Fruit fly (Drosophila melanogaster) whole organism, embryonic: ENCODE data around the gene Gr5a.

Experiments used
- Awh ChIP-seq: fragments of 200-800 bp; sonication (Bioruptor generic); IDR thresholded peaks from 2 replicates; pipeline ENCODE4, ENCODE4 v1.3.6; 2022; ENCODE audit warnings: missing biosample characterization, missing genetic modification characterization
- BEAF-32 ChIP-seq: fragments of 200-800 bp; sonication (Bioruptor generic); optimal IDR thresholded peaks from 3 replicates; lab custom pipeline; 2017; ENCODE audit warnings: missing biosample characterization, missing genetic modification characterization, mild to moderate bottlenecking, moderate library complexity, missing genetic modification reagents
- Bgb ChIP-seq: fragments of 200-800 bp; sonication (Bioruptor generic); IDR thresholded peaks from 2 replicates; pipeline ENCODE4 v1.3.6; 2022; ENCODE audit warnings: missing biosample characterization, missing genetic modification characterization; ENCODE audit not compliant: partially characterized antibody
- CG12299 ChIP-seq: fragments of 200-800 bp; sonication (Bioruptor generic); optimal IDR thresholded peaks from 2 replicates; lab custom pipeline; 2018; ENCODE audit warnings: missing biosample characterization, mild to moderate bottlenecking, missing genetic modification characterization
- CG12769 ChIP-seq: fragments of 200-800 bp; sonication (Bioruptor generic); optimal IDR thresholded peaks from 2 replicates; lab custom pipeline; 2019; ENCODE audit warnings: missing biosample characterization, mild to moderate bottlenecking, missing genetic modification characterization, moderate library complexity
- CG14014 ChIP-seq: fragments of 200-800 bp; sonication (Bioruptor generic); IDR thresholded peaks from 2 replicates; pipeline ENCODE4 v1.3.6; 2022; ENCODE audit warnings: missing biosample characterization, missing genetic modification characterization
- CG15269 ChIP-seq: fragments of 200-800 bp; sonication (Bioruptor generic); optimal IDR thresholded peaks from 2 replicates; lab custom pipeline; 2018; ENCODE audit warnings: missing biosample characterization, mild to moderate bottlenecking, missing genetic modification characterization, moderate library complexity
- CG16863 ChIP-seq: fragments of 200-800 bp; sonication (Bioruptor generic); optimal IDR thresholded peaks from 3 replicates; lab custom pipeline; 2016; ENCODE audit warnings: missing biosample characterization, missing genetic modification characterization
- CG17186 ChIP-seq: fragments of 200-800 bp; sonication (Bioruptor generic); optimal IDR thresholded peaks from 3 replicates; lab custom pipeline; 2017; ENCODE audit warnings: missing biosample characterization, missing genetic modification reagents, missing genetic modification characterization
- CG18011 ChIP-seq: fragments of 200-800 bp; sonication (Bioruptor generic); optimal IDR thresholded peaks from 2 replicates; lab custom pipeline; 2017; ENCODE audit warnings: missing biosample characterization, missing genetic modification characterization, mild to moderate bottlenecking, moderate library complexity, missing genotype
- CG2199 ChIP-seq: fragments of 200-800 bp; sonication (Bioruptor generic); IDR thresholded peaks from 3 replicates; pipeline ENCODE4 v1.3.6; 2022; ENCODE audit warnings: missing biosample characterization, missing genetic modification characterization
- CG31388 ChIP-seq: fragments of 200-800 bp; sonication (Bioruptor generic); optimal IDR thresholded peaks from 2 replicates; lab custom pipeline; 2016; ENCODE audit warnings: missing biosample characterization, missing genetic modification characterization
- CG33557 ChIP-seq: fragments of 200-800 bp; sonication (Bioruptor generic); optimal IDR thresholded peaks from 2 replicates; lab custom pipeline; 2019; ENCODE audit warnings: missing biosample characterization, mild to moderate bottlenecking, missing genetic modification characterization, moderate library complexity
- CG3847 ChIP-seq: fragments of 200-800 bp; sonication (Bioruptor generic); IDR thresholded peaks from 2 replicates; pipeline ENCODE4 v1.3.6; 2022; ENCODE audit warnings: missing biosample characterization, missing genetic modification characterization
- CG4328 ChIP-seq: fragments of 200-800 bp; sonication (Bioruptor generic); optimal IDR thresholded peaks from 3 replicates; lab custom pipeline; 2017; ENCODE audit warnings: missing biosample characterization, missing genetic modification reagents, missing genetic modification characterization
- CG4730 ChIP-seq: fragments of 200-800 bp; sonication (Bioruptor generic); IDR thresholded peaks from 2 replicates; pipeline ENCODE4 v1.3.6; 2022; ENCODE audit warnings: missing biosample characterization, missing genetic modification characterization
- CG7271 ChIP-seq: fragments of 200-800 bp; sonication (Bioruptor generic); optimal IDR thresholded peaks from 2 replicates; lab custom pipeline; 2018; ENCODE audit warnings: missing biosample characterization, mild to moderate bottlenecking, missing genetic modification characterization, moderate library complexity
- CG7556 ChIP-seq: fragments of 200-800 bp; sonication (Bioruptor generic); optimal IDR thresholded peaks from 2 replicates; lab custom pipeline; 2017; ENCODE audit warnings: missing biosample characterization, mild to moderate bottlenecking, missing genetic modification characterization
- CG7839 ChIP-seq: fragments of 200-800 bp; sonication (Bioruptor generic); optimal IDR thresholded peaks from 3 replicates; lab custom pipeline; 2018; ENCODE audit warnings: missing biosample characterization, mild to moderate bottlenecking, missing genetic modification characterization, moderate library complexity
- CG8290 ChIP-seq, 3 experiments: fragments of 200-800 bp; sonication (Bioruptor generic); optimal IDR thresholded peaks; 2 replicates each; lab custom pipeline; 2016 to 2019; ENCODE audit warnings: missing biosample characterization in 3 of 3, missing genetic modification characterization in 3 of 3, mild to moderate bottlenecking in 2 of 3, moderate library complexity in 1 of 3
- CG8944 ChIP-seq: fragments of 200-800 bp; sonication (Bioruptor generic); optimal IDR thresholded peaks from 3 replicates; lab custom pipeline; 2016; ENCODE audit warnings: missing biosample characterization, missing genetic modification characterization
- CTCF ChIP-seq: fragments of 200-800 bp; sonication (Bioruptor generic); optimal IDR thresholded peaks from 2 replicates; lab custom pipeline; 2017; ENCODE audit warnings: missing biosample characterization, mild to moderate bottlenecking, missing genetic modification characterization, moderate library complexity
- D19A ChIP-seq: fragments of 200-800 bp; optimal IDR thresholded peaks from 3 replicates; lab custom pipeline; 2019; ENCODE audit warnings: missing biosample characterization, mild to moderate bottlenecking, missing genetic modification characterization, moderate library complexity
- Dip2 ChIP-seq: fragments of 200-800 bp; sonication (Bioruptor generic); IDR thresholded peaks from 2 replicates; pipeline ENCODE4 v1.3.6; 2022; ENCODE audit warnings: missing biosample characterization, missing genetic modification characterization
- Dll ChIP-seq: fragments of 200-800 bp; sonication (Bioruptor generic); IDR thresholded peaks from 4 replicates; pipeline ENCODE4 v1.3.6; 2022; ENCODE audit warnings: missing biosample characterization, missing genetic modification characterization; ENCODE audit not compliant: partially characterized antibody
- E2f2 ChIP-seq: fragments of 200-800 bp; sonication (Bioruptor generic); IDR thresholded peaks from 2 replicates; pipeline ENCODE4 v1.3.6; 2022; ENCODE audit warnings: missing biosample characterization, missing genetic modification characterization
- Ets65A ChIP-seq: fragments of 200-800 bp; sonication (Bioruptor generic); peaks from one replicate; lab custom pipeline; 2016; ENCODE audit warnings: missing biosample characterization, missing genetic modification characterization
- Hr3 ChIP-seq: fragments of 200-800 bp; sonication (Bioruptor generic); optimal IDR thresholded peaks from 3 replicates; lab custom pipeline; 2016; ENCODE audit warnings: missing biosample characterization, missing genetic modification characterization
- MBD-R2 ChIP-seq: fragments of 200-800 bp; sonication (Bioruptor generic); IDR thresholded peaks from 2 replicates; pipeline ENCODE4 v1.3.6; 2022; ENCODE audit warnings: missing biosample characterization, missing genetic modification characterization
- Mad ChIP-seq: fragments of 200-800 bp; sonication (Bioruptor generic); optimal IDR thresholded peaks from 2 replicates; lab custom pipeline; 2016; ENCODE audit warnings: missing biosample characterization, missing genetic modification characterization
- Meics ChIP-seq: fragments of 200-800 bp; sonication (Bioruptor generic); optimal IDR thresholded peaks from 2 replicates; lab custom pipeline; 2017; ENCODE audit warnings: missing biosample characterization, mild to moderate bottlenecking, missing genetic modification characterization
- NC2α ChIP-seq: fragments of 200-800 bp; sonication (Bioruptor generic); optimal IDR thresholded peaks from 2 replicates; lab custom pipeline; 2016; ENCODE audit warnings: missing biosample characterization, missing genetic modification characterization
- NfI ChIP-seq: fragments of 200-800 bp; sonication (Bioruptor generic); optimal IDR thresholded peaks from 3 replicates; lab custom pipeline; 2018; ENCODE audit warnings: missing biosample characterization, mild to moderate bottlenecking, missing genetic modification characterization, moderate library complexity
- Sry-β ChIP-seq: fragments of 200-800 bp; sonication (Bioruptor generic); optimal IDR thresholded peaks from 2 replicates; lab custom pipeline; 2018; ENCODE audit warnings: missing biosample characterization, mild to moderate bottlenecking, missing genetic modification characterization, moderate library complexity
- TFAM ChIP-seq: fragments of 200-800 bp; sonication (Bioruptor generic); optimal IDR thresholded peaks from 2 replicates; lab custom pipeline; 2017; ENCODE audit warnings: missing biosample characterization, missing genetic modification characterization, inconsistent platforms
- ab ChIP-seq: fragments of 200-800 bp; sonication (Bioruptor generic); optimal IDR thresholded peaks from 2 replicates; lab custom pipeline; 2016; ENCODE audit warnings: missing biosample characterization, missing genetic modification characterization
- bsh ChIP-seq, 2 experiments: fragments of 200-800 bp; sonication (Bioruptor generic); optimal IDR thresholded peaks; 2 replicates each; lab custom pipeline; 2017 to 2018; ENCODE audit warnings: mild to moderate bottlenecking in 2 of 2, missing biosample characterization in 2 of 2, missing genetic modification characterization in 2 of 2, moderate library complexity in 1 of 2
- btn ChIP-seq: fragments of 200-800 bp; sonication (Bioruptor generic); optimal IDR thresholded peaks from 2 replicates; lab custom pipeline; 2016; ENCODE audit warnings: missing biosample characterization, missing genetic modification characterization
- cato ChIP-seq: fragments of 200-800 bp; sonication (Bioruptor generic); optimal IDR thresholded peaks from 2 replicates; lab custom pipeline; 2016; ENCODE audit warnings: missing biosample characterization, missing genetic modification characterization, borderline replicate concordance
- caup ChIP-seq: fragments of 200-800 bp; sonication (Bioruptor generic); optimal IDR thresholded peaks from 3 replicates; lab custom pipeline; 2017; ENCODE audit warnings: missing biosample characterization, mild to moderate bottlenecking, missing genetic modification characterization, moderate library complexity; ENCODE audit not compliant: severe bottlenecking
- ci ChIP-seq: fragments of 200-800 bp; sonication (Bioruptor generic); IDR thresholded peaks from 3 replicates; pipeline ENCODE4 v1.3.6; 2022; ENCODE audit warnings: missing biosample characterization, missing genetic modification characterization
- fd64A ChIP-seq: fragments of 200-800 bp; sonication (Bioruptor generic); optimal IDR thresholded peaks from 3 replicates; lab custom pipeline; 2018; ENCODE audit warnings: missing biosample characterization, mild to moderate bottlenecking, missing genetic modification characterization
- jumu ChIP-seq: fragments of 200-800 bp; sonication (Bioruptor generic); optimal IDR thresholded peaks from 3 replicates; lab custom pipeline; 2016; ENCODE audit warnings: missing biosample characterization, missing genetic modification characterization
- otp ChIP-seq: fragments of 200-800 bp; sonication (Bioruptor generic); IDR thresholded peaks from 3 replicates; pipeline ENCODE4, ENCODE4 v1.3.6; 2022; ENCODE audit warnings: missing biosample characterization, missing genetic modification characterization
- ranshi ChIP-seq: fragments of 200-800 bp; sonication (Bioruptor generic); IDR thresholded peaks from 2 replicates; pipeline ENCODE4 v1.3.6; 2022; ENCODE audit warnings: missing biosample characterization, missing genetic modification characterization
- repo ChIP-seq: fragments of 200-800 bp; sonication (Bioruptor generic); optimal IDR thresholded peaks from 2 replicates; lab custom pipeline; 2016; ENCODE audit warnings: missing biosample characterization, missing genetic modification characterization
- ro ChIP-seq: fragments of 200-800 bp; sonication (Bioruptor generic); IDR thresholded peaks from 2 replicates; pipeline ENCODE4 v1.3.6; 2022; ENCODE audit warnings: missing biosample characterization, missing genetic modification characterization
- sima ChIP-seq: fragments of 200-800 bp; sonication (Bioruptor generic); optimal IDR thresholded peaks from 2 replicates; lab custom pipeline; 2016; ENCODE audit warnings: missing biosample characterization, missing genetic modification characterization
- sr ChIP-seq: fragments of 200-800 bp; sonication (Bioruptor generic); IDR thresholded peaks from 3 replicates; pipeline ENCODE4 v1.3.6; 2022; ENCODE audit warnings: missing biosample characterization, missing genetic modification characterization
- ssp ChIP-seq: fragments of 200-800 bp; sonication (Bioruptor generic); IDR thresholded peaks from 2 replicates; pipeline ENCODE4 v1.3.6; 2022; ENCODE audit warnings: missing biosample characterization, missing genetic modification characterization
- zfh1 ChIP-seq: fragments of 200-800 bp; sonication (Bioruptor generic); IDR thresholded peaks from 3 replicates; pipeline ENCODE4 v1.3.6; 2022; ENCODE audit warnings: missing biosample characterization, missing genetic modification characterization

Gr5a gene

DNA sequence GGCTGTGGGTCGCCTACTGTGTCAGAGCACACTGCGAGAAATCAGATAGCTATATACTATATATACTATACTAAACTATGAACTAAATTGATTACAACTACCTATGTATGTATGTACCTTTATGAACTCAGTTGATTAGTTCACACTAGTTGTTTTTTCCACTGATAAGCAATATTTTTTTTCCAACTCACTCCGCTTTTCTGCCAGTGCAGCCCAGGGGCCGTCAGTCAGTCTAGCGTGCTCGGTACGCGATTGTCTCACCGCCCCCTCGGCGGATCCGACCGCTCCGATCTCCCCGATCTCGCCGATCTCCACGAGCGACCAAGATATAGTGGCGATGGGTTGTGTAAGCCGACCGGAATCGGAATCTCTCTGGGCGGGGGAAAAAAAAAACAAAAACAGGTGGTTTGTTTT, 25.5 kb downstream of the Gr5a start (continued):
- TF ChIP-seq CG12769 (tag; lab: Kevin White, UChicago) (peak; percentile 92), sima (GFP tag; lab: Kevin White, UChicago) (no peak), fd64A (GFP tag; lab: Kevin White, UChicago) (peak; percentile 47), CG18011 (GFP tag; lab: Kevin White, UChicago) (peak; percentile 38), ci (peak; percentile 95), Dll (GFP tag; lab: Robert Waterston, UW) (no peak), Hr3 (GFP tag; lab: Kevin White, UChicago) (peak; percentile 59), NC2α (GFP tag; lab: Kevin White, UChicago) (no peak), CG3847 (GFP tag; lab: Robert Waterston, UW) (peak; percentile 84), repo (peak; percentile 42), CG17186 (GFP tag; lab: Kevin White, UChicago) (peak; percentile 11), sr (GFP tag; lab: Robert Waterston, UW) (peak; percentile 70; the same call in 2 of the 3 replicates), ro (GFP tag; lab: Robert Waterston, UW) (peak; percentile 80), Dip2 (GFP tag; lab: Robert Waterston, UW) (peak; percentile 41; the same call in 1 of the 2 replicates), BEAF-32 (GFP tag; lab: Kevin White, UChicago) (no peak), Meics (GFP tag; lab: Kevin White, UChicago) (peak; percentile 90), btn (GFP tag; lab: Kevin White, UChicago) (peak; percentile 12), CG16863 (GFP tag; lab: Kevin White, UChicago) (peak; percentile 31), Ets65A (peak; percentile 84), NfI (GFP tag; lab: Kevin White, UChicago) (peak; percentile 67), ssp (peak; percentile 82), CG7839 (tag; lab: Kevin White, UChicago) (peak; percentile 90), CG15269 (tag; lab: Kevin White, UChicago) (peak; percentile 84), CG7556 (GFP tag; lab: Kevin White, UChicago) (peak; percentile 81), caup (GFP tag; lab: Kevin White, UChicago) (peak; percentile 87), CG8290 (GFP tag; optimal IDR thresholded peaks at IDR 0.05; lab: Kevin White, UChicago) (no peak), CG8290 (tag; optimal IDR thresholded peaks at IDR 0.05; lab: Kevin White, UChicago) (peak in 1 of 2 experiments; percentile 92), CG4328 (GFP tag; lab: Kevin White, UChicago) (peak; percentile 69), CTCF (GFP tag; lab: Kevin White, UChicago) (peak; percentile 36), E2f2 (peak; percentile 66), TFAM (GFP tag; lab: Kevin White, UChicago) (no peak), bsh (GFP tag; optimal IDR thresholded peaks at IDR 0.05; lab: Kevin White, UChicago) (peak in 1 of 2 experiments; percentile 61), Bgb (GFP tag; lab: Robert Waterston, UW) (no peak), MBD-R2 (GFP tag; lab: Robert Waterston, UW) (peak; percentile 79), CG7271 (tag; lab: Kevin White, UChicago) (peak; percentile 2), Awh (GFP tag; lab: Robert Waterston, UW) (peak; percentile 93), cato (GFP tag; lab: Kevin White, UChicago) (peak; percentile 48), D19A (peak; percentile 72), ranshi (GFP tag; lab: Robert Waterston, UW) (peak; percentile 90), jumu (GFP tag; lab: Kevin White, UChicago) (peak; percentile 68), CG2199 (GFP tag; lab: Robert Waterston, UW) (no peak), CG12299 (tag; lab: Kevin White, UChicago) (peak; percentile 48), CG33557 (GFP tag; lab: Kevin White, UChicago) (no peak), otp (GFP tag; lab: Robert Waterston, UW) (peak; percentile 76), Sry-β (GFP tag; lab: Kevin White, UChicago) (no peak), CG4730 (GFP tag; lab: Robert Waterston, UW) (peak; percentile 88), CG14014 (GFP tag; lab: Robert Waterston, UW) (peak; percentile 89), CG31388 (peak; percentile 54), ab (GFP tag; lab: Kevin White, UChicago) (no peak), CG8944 (peak; percentile 44), zfh1 (GFP tag; lab: Robert Waterston, UW) (peak; percentile 91), Mad (peak; percentile 52)
